Fruit fly (Drosophila melanogaster): ENCODE results near the gene CG3436.
A peak's percentile ranks its signal among the peaks of the same experiment; 100 is the strongest.

DNA sequence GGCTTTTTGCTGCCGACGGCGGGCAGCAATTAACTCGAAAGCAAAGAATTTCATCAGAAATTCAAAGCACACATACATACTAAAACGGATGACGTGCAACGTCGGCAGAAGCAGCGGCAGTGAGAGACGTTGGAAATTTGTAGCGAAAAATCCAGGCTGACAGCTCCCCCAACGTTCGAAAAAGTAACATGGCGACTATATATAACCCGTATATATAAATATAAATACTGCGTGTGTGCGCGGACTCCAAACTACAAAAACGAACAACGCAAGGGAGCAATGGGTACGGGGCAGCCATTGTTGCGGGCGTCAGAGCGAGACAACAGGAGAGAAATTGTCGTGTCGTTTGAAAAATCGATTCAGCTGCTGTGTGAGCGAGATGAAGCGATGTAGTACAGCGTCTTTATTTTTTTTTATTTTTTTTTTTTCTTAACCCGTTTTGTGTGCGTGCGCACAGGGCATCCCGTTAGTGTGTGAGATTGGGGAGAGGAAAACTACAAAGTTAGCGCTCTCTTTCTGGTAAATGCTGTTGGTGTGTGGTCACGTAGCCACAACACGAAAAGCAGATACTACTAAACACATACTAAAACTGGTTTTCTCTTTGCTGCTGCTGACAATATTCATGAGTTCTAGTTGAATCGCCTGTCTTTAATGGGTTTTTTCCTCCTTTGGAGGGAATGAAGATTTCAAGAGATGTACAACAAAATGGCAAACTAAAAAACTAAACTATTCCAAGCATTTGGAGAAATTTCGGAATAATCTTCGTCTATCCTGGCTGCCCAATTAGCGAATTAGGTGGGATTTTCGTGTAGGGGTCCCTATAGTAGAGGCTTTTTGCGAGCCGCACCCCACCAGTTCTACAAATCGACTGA, 5.0 kb downstream of the CG3436 start:
- TF ChIP-seq al (GFP tag; IDR thresholded peaks at IDR 0.05) (no peak), CG1602 (GFP tag; optimal IDR thresholded peaks at IDR 0.05) (no peak), sqz (GFP tag; optimal IDR thresholded peaks at IDR 0.05) (peak; percentile 100), crc (GFP tag; optimal IDR thresholded peaks at IDR 0.05) (no peak), Hr3 (GFP tag; optimal IDR thresholded peaks at IDR 0.05) (no peak), CG4730 (GFP tag; IDR thresholded peaks at IDR 0.05) (no peak), CG13287 (GFP tag; IDR thresholded peaks at IDR 0.05; ENCODE audit: partially characterized antibody) (no peak), CG10462 (GFP tag; optimal IDR thresholded peaks at IDR 0.05) (no peak)

Measured in whole organism, embryonic.